Worm (Caenorhabditis elegans): ENCODE data around the gene F42A9.11.

- TF ChIP-seq ztf-23 (GFP tag; IDR thresholded peaks at IDR 0.05) (no peak), flt-1 (GFP tag; IDR thresholded peaks at IDR 0.05) (no peak), ref-1 (GFP tag; conservative IDR thresholded peaks at IDR 0.05) (no peak), ztf-29 (GFP tag; IDR thresholded peaks at IDR 0.05) (no peak), T22C8.4 (GFP tag; IDR thresholded peaks at IDR 0.05) (no peak), cog-1 (tag; optimal IDR thresholded peaks at IDR 0.05) (no peak), tab-1 (GFP tag; IDR thresholded peaks at IDR 0.05) (no peak), med-1 (GFP tag; optimal IDR thresholded peaks at IDR 0.05; ENCODE audit: insufficient read depth) (no peak)
These were observed 42.1 kb upstream of the F42A9.11 start, which contains the start of gene catp-7 for ce11 chrIV:8585076-8586033.
